Fruit fly (Drosophila melanogaster): ENCODE results near the gene Eip75B.

The Eip75B gene

DNA sequence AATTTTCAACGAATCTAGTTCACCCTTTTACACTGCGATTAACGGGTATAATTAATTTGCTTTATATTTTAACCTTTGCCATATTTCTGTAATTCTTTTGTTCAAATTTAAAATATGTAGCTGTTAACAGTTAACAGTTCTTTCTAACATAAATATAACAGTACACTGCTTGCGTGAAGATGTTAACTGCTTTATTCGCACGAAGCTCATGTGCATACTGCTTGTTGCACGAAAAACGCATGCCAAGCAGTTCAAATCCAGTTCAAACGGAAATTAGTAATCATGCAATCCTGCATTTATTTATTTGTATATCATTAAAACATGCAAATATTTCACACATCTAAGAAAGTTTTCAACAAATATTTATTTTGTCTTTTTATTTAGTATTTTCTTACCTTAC, 23.5 kb upstream of the Eip75B start:
- TF ChIP-seq h (GFP tag; optimal IDR thresholded peaks at IDR 0.05) (no peak), N (GFP tag; optimal IDR thresholded peaks at IDR 0.05) (peak; percentile 88), Myc (optimal IDR thresholded peaks at IDR 0.05) (peak; percentile 43)

DNA sequence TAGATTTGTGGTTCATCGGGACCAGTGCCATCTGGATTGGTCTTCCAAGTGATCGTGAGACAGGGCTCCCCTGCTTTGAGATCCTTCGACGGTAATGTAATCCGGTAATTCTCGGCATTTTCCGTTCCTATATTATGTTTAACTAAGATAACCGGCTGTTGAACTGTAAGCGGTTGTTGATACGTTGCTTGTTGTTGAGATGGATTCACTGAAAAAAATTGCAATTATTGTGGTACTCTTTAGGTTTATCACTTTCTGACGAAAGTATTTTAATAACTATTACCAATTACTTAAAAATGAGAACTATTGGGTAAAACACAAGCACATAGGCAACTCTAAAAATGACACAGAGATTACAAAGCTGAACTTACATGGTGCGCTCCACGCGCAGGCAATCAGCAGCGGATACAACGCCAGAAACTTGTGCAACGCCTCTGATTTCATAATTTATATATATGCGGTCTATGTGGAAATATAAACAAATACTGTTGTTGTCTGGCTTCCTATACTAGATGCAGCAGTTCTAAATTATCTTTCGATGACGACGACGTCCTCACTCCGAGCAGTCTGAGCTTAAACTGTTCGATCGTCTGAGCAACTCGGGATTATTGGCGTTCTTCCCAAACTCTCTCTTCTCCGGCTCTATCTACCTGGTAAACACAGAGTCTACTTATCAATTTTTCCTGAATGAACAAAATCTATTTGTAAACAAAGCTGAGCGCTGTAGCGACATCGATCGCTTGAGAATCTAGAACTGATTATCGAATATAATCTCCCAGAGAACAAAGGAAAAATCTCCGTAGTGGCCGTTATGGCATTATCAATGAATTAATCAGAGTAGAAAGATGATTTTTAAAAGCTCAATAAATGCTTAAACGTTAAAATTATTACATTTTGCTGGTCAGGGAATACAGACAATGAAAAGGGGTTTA, 22.5 kb upstream of the Eip75B start, which contains the start of gene CG34253:
Gene CG34253, minus strand, starts transcription at position 567 of the 932 bp plus-strand sequence.
- no peak for TF ChIP-seq Hnf4 (GFP tag; optimal IDR thresholded peaks at IDR 0.05)
- TF ChIP-seq sv (GFP tag; optimal IDR thresholded peaks at IDR 0.05), result no peak
- TF ChIP-seq Rel (GFP tag; optimal IDR thresholded peaks at IDR 0.05), result no peak
- peak; percentile 79 for TF ChIP-seq Rel (tag; optimal IDR thresholded peaks at IDR 0.05)
- no peak for TF ChIP-seq Hr83 (GFP tag; optimal IDR thresholded peaks at IDR 0.05; ENCODE audit: poor library complexity, severe bottlenecking)
- TF ChIP-seq dmrt93B (GFP tag; optimal IDR thresholded peaks at IDR 0.05), result no peak
- no peak for TF ChIP-seq brk (GFP tag; optimal IDR thresholded peaks at IDR 0.05)
- no peak for TF ChIP-seq Dif (GFP tag; optimal IDR thresholded peaks at IDR 0.05; ENCODE audit: partially characterized antibody)
- TF ChIP-seq Abd-B (GFP tag; optimal IDR thresholded peaks at IDR 0.05), result no peak
- TF ChIP-seq br (GFP tag; optimal IDR thresholded peaks at IDR 0.05), result no peak
- no peak for TF ChIP-seq ey (GFP tag; optimal IDR thresholded peaks at IDR 0.05)
- peak; percentile 6 for TF ChIP-seq rgr (GFP tag; optimal IDR thresholded peaks at IDR 0.05)
- TF ChIP-seq CrebA (GFP tag; optimal IDR thresholded peaks at IDR 0.05; ENCODE audit: borderline replicate concordance), result no peak
- no peak for TF ChIP-seq N (GFP tag; optimal IDR thresholded peaks at IDR 0.05)

DNA sequence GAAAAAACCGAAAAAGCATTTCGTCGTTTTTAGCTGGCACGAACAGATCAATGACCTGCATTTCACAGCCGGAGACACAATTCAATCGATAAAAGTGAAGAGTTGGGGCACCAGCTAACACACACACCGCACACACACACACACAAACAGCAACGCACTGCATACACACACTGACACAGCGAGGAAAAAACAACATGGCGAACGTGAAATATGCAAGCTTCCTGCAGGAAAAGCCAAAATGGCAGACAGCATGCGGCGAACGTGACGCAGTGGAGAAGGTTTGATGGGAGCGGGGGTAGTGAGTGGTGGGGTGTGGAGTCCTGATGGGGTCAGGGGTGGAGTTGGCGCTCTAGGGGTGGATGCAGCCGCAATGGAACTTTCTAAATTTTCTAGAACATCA, 19.5 kb upstream of the Eip75B start:
- TF ChIP-seq dmrt93B (GFP tag; optimal IDR thresholded peaks at IDR 0.05), result no peak
- TF ChIP-seq sage (GFP tag; optimal IDR thresholded peaks at IDR 0.05), result no peak
- no peak for TF ChIP-seq brk (GFP tag; optimal IDR thresholded peaks at IDR 0.05)
- no peak for TF ChIP-seq Rel (GFP tag; optimal IDR thresholded peaks at IDR 0.05)
- TF ChIP-seq Rel (tag; optimal IDR thresholded peaks at IDR 0.05), result no peak
- no peak for TF ChIP-seq CG32264 (GFP tag; optimal IDR thresholded peaks at IDR 0.05)
- TF ChIP-seq Hnf4 (GFP tag; optimal IDR thresholded peaks at IDR 0.05), result no peak
- no peak for TF ChIP-seq Vsx2 (GFP tag; optimal IDR thresholded peaks at IDR 0.05; ENCODE audit: partially characterized antibody)
- no peak for TF ChIP-seq CG9705 (GFP tag; optimal IDR thresholded peaks at IDR 0.05)
- TF ChIP-seq dsf (GFP tag; optimal IDR thresholded peaks at IDR 0.05; ENCODE audit: borderline replicate concordance), result no peak
- TF ChIP-seq tai (GFP tag; optimal IDR thresholded peaks at IDR 0.05), result no peak
- TF ChIP-seq psq (GFP tag; optimal IDR thresholded peaks at IDR 0.05), result no peak
- no peak for TF ChIP-seq jim (GFP tag; optimal IDR thresholded peaks at IDR 0.05)
- TF ChIP-seq lola (GFP tag; optimal IDR thresholded peaks at IDR 0.05), result no peak
- TF ChIP-seq ey (GFP tag; optimal IDR thresholded peaks at IDR 0.05), result no peak
- TF ChIP-seq Jra (GFP tag; optimal IDR thresholded peaks at IDR 0.05), result no peak
- no peak for TF ChIP-seq Hr78 (GFP tag; optimal IDR thresholded peaks at IDR 0.05)
- TF ChIP-seq sv (GFP tag; optimal IDR thresholded peaks at IDR 0.05), result no peak

DNA sequence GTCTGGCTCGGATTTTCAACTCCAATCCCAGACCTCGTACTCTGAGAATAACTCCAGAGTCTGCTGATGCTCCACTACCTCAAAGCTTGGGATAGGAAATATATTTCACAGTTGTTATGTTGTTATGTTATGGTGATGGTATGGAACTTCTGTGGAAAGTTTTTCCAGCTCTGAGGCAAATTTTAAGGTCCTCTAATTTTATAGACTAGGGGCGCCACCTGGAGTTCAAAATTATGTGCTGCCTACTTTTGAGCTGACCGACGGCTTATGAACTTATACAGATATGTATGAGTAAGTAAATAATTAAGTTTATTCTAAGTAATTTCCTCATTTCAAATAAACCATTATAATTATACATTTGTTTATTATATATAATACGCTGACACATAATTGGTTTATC, 18.9 kb upstream of the Eip75B start:
- TF ChIP-seq tai (GFP tag; optimal IDR thresholded peaks at IDR 0.05) (no peak), psq (GFP tag; optimal IDR thresholded peaks at IDR 0.05) (no peak), Dfd (GFP tag; optimal IDR thresholded peaks at IDR 0.05) (no peak), foxo (GFP tag; optimal IDR thresholded peaks at IDR 0.05) (no peak), dmrt93B (GFP tag; optimal IDR thresholded peaks at IDR 0.05) (no peak), Hr83 (GFP tag; optimal IDR thresholded peaks at IDR 0.05; ENCODE audit: poor library complexity, severe bottlenecking) (no peak), sage (GFP tag; optimal IDR thresholded peaks at IDR 0.05) (no peak), N (GFP tag; optimal IDR thresholded peaks at IDR 0.05) (no peak), h (GFP tag; optimal IDR thresholded peaks at IDR 0.05) (no peak), rgr (GFP tag; optimal IDR thresholded peaks at IDR 0.05) (no peak), Dif (GFP tag; optimal IDR thresholded peaks at IDR 0.05; ENCODE audit: partially characterized antibody) (no peak), Mio (GFP tag; optimal IDR thresholded peaks at IDR 0.05) (no peak), CG32264 (GFP tag; optimal IDR thresholded peaks at IDR 0.05) (no peak), Hnf4 (GFP tag; optimal IDR thresholded peaks at IDR 0.05) (no peak), brk (GFP tag; optimal IDR thresholded peaks at IDR 0.05) (no peak), GATAd (GFP tag; optimal IDR thresholded peaks at IDR 0.05) (no peak), usp (GFP tag; optimal IDR thresholded peaks at IDR 0.05) (no peak)
